Worm (Caenorhabditis elegans) whole organism, midembryonic: ENCODE results near the gene ptr-18.

Source experiments
- flt-1 ChIP-seq: fragments of 200-800 bp; sonication (Bioruptor generic); IDR thresholded peaks from 2 replicates; pipeline ENCODE4 v1.3.6; 2022; ENCODE audit warnings: missing genetic modification characterization, missing compliant biosample characterization
- klf-2 ChIP-seq: fragments of 200-800 bp; sonication (Bioruptor generic); conservative IDR thresholded peaks from 2 replicates; pipeline ENCODE4 v1.3.6; 2022; ENCODE audit warnings: missing genetic modification reagents, missing genetic modification characterization, missing compliant biosample characterization
- med-1 ChIP-seq: sonication (generic microtip); optimal IDR thresholded peaks from 2 replicates; lab custom pipeline; 2017; ENCODE audit warnings: missing genetic modification characterization, mild to moderate bottlenecking, missing compliant biosample characterization, antibody characterized with exemption, missing genetic modification reagents; ENCODE audit not compliant: insufficient read depth
- tab-1 ChIP-seq: fragments of 200-800 bp; sonication (Bioruptor generic); IDR thresholded peaks from 2 replicates; pipeline ENCODE4 v1.3.6; 2022; ENCODE audit warnings: missing genetic modification characterization, missing compliant biosample characterization
- ztf-23 ChIP-seq: fragments of 200-800 bp; sonication (Bioruptor generic); IDR thresholded peaks from 2 replicates; pipeline ENCODE4 v1.3.6; 2022; ENCODE audit warnings: missing genetic modification reagents, missing genetic modification characterization, missing compliant biosample characterization
- ztf-29 ChIP-seq: fragments of 200-800 bp; sonication (Bioruptor generic); IDR thresholded peaks from 2 replicates; pipeline ENCODE4 v1.3.6; 2022; ENCODE audit warnings: missing genetic modification reagents, missing genetic modification characterization, missing compliant biosample characterization

DNA sequence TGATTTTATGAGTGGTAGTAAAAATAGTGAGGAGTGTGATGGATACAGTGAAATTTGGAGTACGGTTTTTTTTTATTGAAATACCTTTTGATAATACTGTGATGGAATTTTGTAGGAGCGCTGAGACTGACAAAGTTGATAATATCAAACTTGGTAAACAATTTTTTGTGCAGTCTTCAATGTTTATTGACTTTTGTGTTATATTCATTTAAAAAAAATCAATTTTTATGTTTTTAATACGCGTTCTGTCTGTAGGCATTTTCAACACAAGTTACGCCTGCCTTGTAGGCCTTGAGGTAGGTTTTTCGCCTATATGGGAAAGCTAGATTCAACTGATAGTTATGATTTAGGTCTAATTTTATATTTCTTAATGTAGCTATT is 39.5 kb downstream of the ptr-18 start:
- TF ChIP-seq tab-1 = no peak
- no peak for TF ChIP-seq flt-1 (GFP tag; lab: Robert Waterston, UW)
- no peak for TF ChIP-seq klf-2 (GFP tag; lab: Robert Waterston, UW)
- TF ChIP-seq ztf-23 (GFP tag; lab: Robert Waterston, UW) = no peak
- no peak for TF ChIP-seq ztf-29
- no peak for TF ChIP-seq med-1 (GFP tag; lab: Kevin White, UChicago)
